Fruit fly (Drosophila melanogaster) whole organism, embryonic: Measurements from ENCODE around the gene ph-p.

Experiments
- Atf3 ChIP-seq: fragments of 200-800 bp; sonication (Bioruptor generic); optimal IDR thresholded peaks from 3 replicates; lab custom pipeline; 2016; ENCODE audit warnings: missing biosample characterization, missing genetic modification characterization
- CG10366 ChIP-seq: fragments of 200-800 bp; sonication (Bioruptor generic); IDR thresholded peaks from 2 replicates; pipeline ENCODE4 v1.3.6; 2022; ENCODE audit warnings: missing biosample characterization, missing genetic modification characterization
- CG10979 ChIP-seq: fragments of 200-800 bp; sonication (Bioruptor generic); optimal IDR thresholded peaks from 2 replicates; lab custom pipeline; 2018; ENCODE audit warnings: missing biosample characterization, mild to moderate bottlenecking, missing genetic modification characterization, moderate library complexity
- CG11695 ChIP-seq: fragments of 200-800 bp; sonication (Bioruptor generic); IDR thresholded peaks from 3 replicates; pipeline ENCODE4 v1.3.6; 2022; ENCODE audit warnings: missing biosample characterization, missing genetic modification characterization
- CG11696 ChIP-seq: fragments of 200-800 bp; sonication (Bioruptor generic); IDR thresholded peaks from 2 replicates; pipeline ENCODE4 v1.3.6; 2022; ENCODE audit warnings: missing biosample characterization, missing genetic modification characterization
- CG12071 ChIP-seq: fragments of 200-800 bp; sonication (Bioruptor generic); optimal IDR thresholded peaks from 3 replicates; lab custom pipeline; 2018; ENCODE audit warnings: missing biosample characterization, mild to moderate bottlenecking, missing genetic modification characterization
- CG12769 ChIP-seq: fragments of 200-800 bp; sonication (Bioruptor generic); optimal IDR thresholded peaks from 2 replicates; lab custom pipeline; 2019; ENCODE audit warnings: missing biosample characterization, mild to moderate bottlenecking, missing genetic modification characterization, moderate library complexity
- CG13424 ChIP-seq: fragments of 200-800 bp; sonication (Bioruptor generic); optimal IDR thresholded peaks from 2 replicates; lab custom pipeline; 2019; ENCODE audit warnings: missing biosample characterization, mild to moderate bottlenecking, missing genetic modification characterization, moderate library complexity
- CG14667 ChIP-seq: fragments of 200-800 bp; sonication (Bioruptor generic); IDR thresholded peaks from 2 replicates; pipeline ENCODE4 v1.3.6; 2022; ENCODE audit warnings: missing biosample characterization, missing genetic modification characterization
- CG15514 ChIP-seq: fragments of 200-800 bp; sonication (Bioruptor generic); optimal IDR thresholded peaks from 3 replicates; lab custom pipeline; 2017; ENCODE audit warnings: missing biosample characterization, missing genetic modification characterization, mild to moderate bottlenecking, moderate library complexity, missing genetic modification reagents
- CG1603 ChIP-seq: fragments of 200-800 bp; sonication (Bioruptor generic); optimal IDR thresholded peaks from 2 replicates; lab custom pipeline; 2019; ENCODE audit warnings: missing biosample characterization, mild to moderate bottlenecking, missing genetic modification characterization, moderate library complexity
- CG17359 ChIP-seq: fragments of 200-800 bp; sonication (Bioruptor generic); optimal IDR thresholded peaks from 3 replicates; lab custom pipeline; 2018; ENCODE audit warnings: missing biosample characterization, mild to moderate bottlenecking, missing genetic modification characterization, moderate library complexity
- CG17385 ChIP-seq: fragments of 200-800 bp; sonication (Bioruptor generic); optimal IDR thresholded peaks from 3 replicates; lab custom pipeline; 2018; ENCODE audit warnings: missing biosample characterization, mild to moderate bottlenecking, missing genetic modification characterization
- CG17912 ChIP-seq: fragments of 200-800 bp; sonication (Bioruptor generic); optimal IDR thresholded peaks from 2 replicates; lab custom pipeline; 2018; ENCODE audit warnings: missing biosample characterization, mild to moderate bottlenecking, missing genetic modification characterization
- CG18599 ChIP-seq: fragments of 200-800 bp; sonication (Bioruptor generic); optimal IDR thresholded peaks from 3 replicates; lab custom pipeline; 2017; ENCODE audit warnings: missing biosample characterization, missing genetic modification characterization, mild to moderate bottlenecking, moderate library complexity, missing genetic modification reagents
- CG2202 ChIP-seq: fragments of 200-800 bp; sonication (Bioruptor generic); optimal IDR thresholded peaks from 2 replicates; lab custom pipeline; 2018; ENCODE audit warnings: missing biosample characterization, mild to moderate bottlenecking, missing genetic modification characterization
- CG2678 ChIP-seq: fragments of 200-800 bp; sonication (Bioruptor generic); optimal IDR thresholded peaks from 3 replicates; lab custom pipeline; 2019; ENCODE audit warnings: missing biosample characterization, mild to moderate bottlenecking, missing genetic modification characterization, moderate library complexity
- CG2875 ChIP-seq: fragments of 200-800 bp; sonication (Bioruptor generic); optimal IDR thresholded peaks from 2 replicates; lab custom pipeline; 2017; ENCODE audit warnings: missing biosample characterization, mild to moderate bottlenecking, missing genetic modification characterization, missing genetic modification reagents
- CG6683 ChIP-seq: fragments of 200-800 bp; sonication (Bioruptor generic); optimal IDR thresholded peaks from 2 replicates; lab custom pipeline; 2017; ENCODE audit warnings: missing biosample characterization, mild to moderate bottlenecking, missing genetic modification characterization, missing genetic modification reagents
- CG6765 ChIP-seq: fragments of 200-800 bp; sonication (Bioruptor generic); optimal IDR thresholded peaks from 3 replicates; lab custom pipeline; 2017; ENCODE audit warnings: missing biosample characterization, mild to moderate bottlenecking, missing genetic modification characterization
- CG6813 ChIP-seq: fragments of 200-800 bp; sonication (Bioruptor generic); optimal IDR thresholded peaks from 2 replicates; lab custom pipeline; 2017; ENCODE audit warnings: missing biosample characterization, missing genetic modification characterization, mild to moderate bottlenecking, moderate library complexity, missing genetic modification reagents
- CG8388 ChIP-seq: fragments of 200-800 bp; sonication (Bioruptor generic); optimal IDR thresholded peaks from 2 replicates; lab custom pipeline; 2019; ENCODE audit warnings: missing biosample characterization, mild to moderate bottlenecking, missing genetic modification characterization, moderate library complexity
- Dll ChIP-seq: fragments of 200-800 bp; sonication (Bioruptor generic); IDR thresholded peaks from 4 replicates; pipeline ENCODE4 v1.3.6; 2022; ENCODE audit warnings: missing biosample characterization, missing genetic modification characterization; ENCODE audit not compliant: partially characterized antibody
- Ets97D ChIP-seq: fragments of 200-800 bp; sonication (Bioruptor generic); optimal IDR thresholded peaks from 3 replicates; lab custom pipeline; 2016; ENCODE audit warnings: missing biosample characterization, missing genetic modification characterization
- Gug ChIP-seq: fragments of 200-800 bp; sonication (Bioruptor generic); IDR thresholded peaks from 4 replicates; pipeline ENCODE4 v1.3.6; 2022; ENCODE audit warnings: missing biosample characterization, missing genetic modification characterization
- Hr78 ChIP-seq, 2 experiments: fragments of 200-800 bp in 1 of 2; fragments of >200 bp in 1 of 2; sonication (Bioruptor generic) in 1 of 2; optimal IDR thresholded peaks; 2 replicates each; lab custom pipeline; 2017 to 2019; ENCODE audit warnings: missing biosample characterization in 2 of 2, missing genetic modification characterization in 2 of 2, mild to moderate bottlenecking in 1 of 2, moderate library complexity in 1 of 2
- Lpt ChIP-seq: fragments of >200 bp; optimal IDR thresholded peaks from 2 replicates; lab custom pipeline; 2018; ENCODE audit warnings: missing biosample characterization, missing genetic modification characterization
- Meics ChIP-seq: fragments of 200-800 bp; sonication (Bioruptor generic); optimal IDR thresholded peaks from 2 replicates; lab custom pipeline; 2017; ENCODE audit warnings: missing biosample characterization, mild to moderate bottlenecking, missing genetic modification characterization
- NFAT ChIP-seq: fragments of 200-800 bp; sonication (Bioruptor generic); IDR thresholded peaks from 2 replicates; pipeline ENCODE4 v1.3.6; 2022; ENCODE audit warnings: missing biosample characterization, missing genetic modification characterization
- NK7.1 ChIP-seq: fragments of 200-800 bp; sonication (Bioruptor generic); optimal IDR thresholded peaks from 3 replicates; lab custom pipeline; 2016; ENCODE audit warnings: missing biosample characterization, missing genetic modification characterization
- Stat92E ChIP-seq, 3 experiments: fragments of >200 bp in 2 of 3; fragments of 200-800 bp in 1 of 3; sonication (Bioruptor generic) in 1 of 3; optimal IDR thresholded peaks; 2 replicates each; lab custom pipeline; 2017 to 2019; ENCODE audit warnings: missing biosample characterization in 3 of 3, missing genetic modification characterization in 3 of 3, mild to moderate bottlenecking in 1 of 3, moderate library complexity in 1 of 3
- bab2 ChIP-seq: fragments of 200-800 bp; sonication (Bioruptor generic); optimal IDR thresholded peaks from 2 replicates; lab custom pipeline; 2016; ENCODE audit warnings: missing biosample characterization, missing genetic modification characterization
- cas ChIP-seq: fragments of 200-800 bp; sonication (Bioruptor generic); IDR thresholded peaks from 2 replicates; pipeline ENCODE4 v1.3.6; 2022; ENCODE audit warnings: missing biosample characterization, missing genetic modification characterization
- chinmo ChIP-seq: fragments of 200-800 bp; sonication (Bioruptor generic); IDR thresholded peaks from 4 replicates; pipeline ENCODE4 v1.3.6; 2022; ENCODE audit warnings: missing biosample characterization, missing genetic modification characterization; ENCODE audit not compliant: partially characterized antibody
- crc ChIP-seq: fragments of 200-800 bp; sonication (Bioruptor generic); optimal IDR thresholded peaks from 2 replicates; lab custom pipeline; 2016; ENCODE audit warnings: missing biosample characterization, missing genetic modification characterization
- croc ChIP-seq: fragments of 200-800 bp; sonication (Bioruptor generic); conservative IDR thresholded peaks from 3 replicates; pipeline ENCODE4 v1.3.6; 2022; ENCODE audit warnings: missing biosample characterization, missing genetic modification characterization
- disco-r ChIP-seq: fragments of 200-800 bp; sonication (Bioruptor generic); optimal IDR thresholded peaks from 2 replicates; lab custom pipeline; 2016; ENCODE audit warnings: missing biosample characterization, missing genetic modification characterization
- dpn ChIP-seq, 2 experiments: fragments of 200-800 bp; sonication (Bioruptor generic); optimal IDR thresholded peaks; 3 replicates each; lab custom pipeline; 2016; ENCODE audit warnings: missing biosample characterization in 2 of 2, missing genetic modification characterization in 2 of 2
- gcm ChIP-seq: fragments of 200-800 bp; sonication (Bioruptor generic); optimal IDR thresholded peaks from 2 replicates; lab custom pipeline; 2019; ENCODE audit warnings: missing biosample characterization, mild to moderate bottlenecking, missing genetic modification characterization, moderate library complexity
- gem ChIP-seq: fragments of 200-800 bp; sonication (Bioruptor generic); optimal IDR thresholded peaks from 2 replicates; lab custom pipeline; 2019; ENCODE audit warnings: missing biosample characterization, mild to moderate bottlenecking, missing genetic modification characterization, moderate library complexity
- h ChIP-seq: fragments of >200 bp; optimal IDR thresholded peaks from 2 replicates; lab custom pipeline; 2017
- lab ChIP-seq: fragments of 200-800 bp; sonication (Bioruptor generic); optimal IDR thresholded peaks from 3 replicates; lab custom pipeline; 2017; ENCODE audit warnings: missing biosample characterization, missing genetic modification characterization, mild to moderate bottlenecking, moderate library complexity, missing genetic modification reagents
- lilli ChIP-seq: fragments of 200-800 bp; sonication (Bioruptor generic); optimal IDR thresholded peaks from 3 replicates; lab custom pipeline; 2016; ENCODE audit warnings: missing biosample characterization, missing genetic modification characterization
- oc ChIP-seq: fragments of 200-800 bp; sonication (Bioruptor generic); optimal IDR thresholded peaks from 2 replicates; lab custom pipeline; 2018; ENCODE audit warnings: missing biosample characterization, mild to moderate bottlenecking, missing genetic modification characterization, moderate library complexity
- onecut ChIP-seq: fragments of 200-800 bp; sonication (Bioruptor generic); IDR thresholded peaks from 2 replicates; pipeline ENCODE4 v1.3.6; 2022; ENCODE audit warnings: missing biosample characterization, missing genetic modification characterization
- org-1 ChIP-seq: fragments of 200-800 bp; sonication (Bioruptor generic); optimal IDR thresholded peaks from 2 replicates; lab custom pipeline; 2017; ENCODE audit warnings: missing biosample characterization, missing genetic modification characterization
- pho ChIP-seq: fragments of 200-800 bp; sonication (Bioruptor generic); optimal IDR thresholded peaks from 2 replicates; lab custom pipeline; 2016; ENCODE audit warnings: missing biosample characterization, missing genetic modification characterization
- slou ChIP-seq: fragments of 200-800 bp; sonication (Bioruptor generic); optimal IDR thresholded peaks from 3 replicates; lab custom pipeline; 2016; ENCODE audit warnings: missing biosample characterization, missing genetic modification characterization
- so ChIP-seq: fragments of 200-800 bp; sonication (Bioruptor generic); IDR thresholded peaks from 3 replicates; pipeline ENCODE4 v1.3.6; 2022; ENCODE audit warnings: missing biosample characterization, missing genetic modification characterization
- ttk ChIP-seq: fragments of 200-800 bp; sonication (Bioruptor generic); IDR thresholded peaks from 2 replicates; pipeline ENCODE4 v2.1.2; 2022; ENCODE audit warnings: missing biosample characterization, missing genetic modification characterization
- usp ChIP-seq: fragments of >200 bp; optimal IDR thresholded peaks from 2 replicates; lab custom pipeline; 2017; ENCODE audit warnings: missing biosample characterization, missing genetic modification characterization

ph-p gene

DNA sequence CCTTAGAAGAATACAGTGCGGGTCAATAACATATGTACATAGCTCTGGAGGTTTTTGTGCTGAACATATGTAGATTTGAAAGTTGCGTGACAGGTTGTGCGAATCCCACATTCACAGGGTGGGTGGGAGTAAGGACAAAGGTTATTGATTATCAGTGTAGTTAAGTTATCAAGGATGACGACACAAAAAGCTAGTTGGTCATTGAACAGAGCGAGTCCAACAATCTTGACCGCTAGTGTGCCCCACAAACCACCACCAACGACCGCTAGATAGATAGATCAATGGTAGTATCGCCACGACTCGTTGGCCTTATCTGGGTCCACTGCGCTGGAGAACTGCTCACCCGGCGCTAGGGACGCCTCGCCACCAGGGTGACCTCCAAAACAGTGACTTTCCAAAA lies 8.4 kb upstream of the ph-p start (continued):
- TF ChIP-seq org-1 (GFP tag; lab: Kevin White, UChicago) (peak; percentile 1), CG15514 (GFP tag; lab: Kevin White, UChicago) (no peak), CG13424 (tag; lab: Kevin White, UChicago) (no peak), h (lab: Kevin White, UChicago) (no peak), crc (no peak), pho (no peak), CG6813 (GFP tag; lab: Kevin White, UChicago) (no peak), cas (GFP tag; lab: Robert Waterston, UW) (no peak), CG6765 (GFP tag; lab: Kevin White, UChicago) (no peak), Gug (GFP tag; lab: Robert Waterston, UW) (no peak), lilli (GFP tag; lab: Kevin White, UChicago) (no peak), CG1603 (peak; percentile 45), CG6683 (GFP tag; lab: Kevin White, UChicago) (no peak), CG10366 (no peak), Meics (GFP tag; lab: Kevin White, UChicago) (no peak), Atf3 (GFP tag; lab: Kevin White, UChicago) (no peak), CG12769 (tag; lab: Kevin White, UChicago) (peak; percentile 5), croc (GFP tag; lab: Robert Waterston, UW) (no peak), CG8388 (no peak), CG10979 (peak; percentile 20), so (GFP tag; lab: Robert Waterston, UW) (no peak), CG2678 (no peak), CG11696 (GFP tag; lab: Robert Waterston, UW) (peak; percentile 82), onecut (GFP tag; lab: Robert Waterston, UW) (no peak), CG11695 (GFP tag; lab: Robert Waterston, UW) (0 out of 3 replicates have a peak, but pooled peaks have one; percentile 24), Ets97D (GFP tag; lab: Kevin White, UChicago) (no peak), CG17359 (no peak), CG2202 (tag; lab: Kevin White, UChicago) (no peak), CG17912 (GFP tag; lab: Kevin White, UChicago) (no peak), dpn (GFP tag; optimal IDR thresholded peaks at IDR 0.05; lab: Kevin White, UChicago) (no peak), CG12071 (GFP tag; lab: Kevin White, UChicago) (no peak), usp (GFP tag; lab: Kevin White, UChicago) (no peak), disco-r (no peak), Lpt (GFP tag; lab: Kevin White, UChicago) (no peak), Stat92E (GFP tag; optimal IDR thresholded peaks at IDR 0.05; lab: Kevin White, UChicago) (no peak), NK7.1 (no peak), NFAT (GFP tag; lab: Robert Waterston, UW) (no peak), bab2 (GFP tag; lab: Kevin White, UChicago) (no peak), Dll (no peak), gem (tag; lab: Kevin White, UChicago) (peak; percentile 20), oc (tag; lab: Kevin White, UChicago) (no peak), Hr78 (GFP tag; optimal IDR thresholded peaks at IDR 0.05; lab: Kevin White, UChicago) (no peak), CG18599 (GFP tag; lab: Kevin White, UChicago) (peak; percentile 37), ttk (GFP tag; lab: Robert Waterston, UW) (no peak), CG17385 (GFP tag; lab: Kevin White, UChicago) (no peak), CG2875 (GFP tag; lab: Kevin White, UChicago) (no peak), slou (GFP tag; lab: Kevin White, UChicago) (no peak), chinmo (GFP tag; lab: Robert Waterston, UW) (no peak), gcm (GFP tag; lab: Kevin White, UChicago) (no peak), CG14667 (no peak), lab (GFP tag; lab: Kevin White, UChicago) (no peak)
